Fruit fly (Drosophila melanogaster) whole organism, pupa: Measurements from ENCODE around the gene cpo.
A peak's percentile ranks its signal among the peaks of the same experiment; 100 is the strongest.

Source experiments
- CG10348 ChIP-seq: fragments of 200-800 bp; sonication (Bioruptor generic); IDR thresholded peaks from 2 replicates; pipeline ENCODE4 v1.3.6; 2022; ENCODE audit warnings: missing biosample characterization, missing genetic modification characterization
- CG12605 ChIP-seq: fragments of 200-800 bp; sonication (Bioruptor generic); IDR thresholded peaks from 2 replicates; pipeline ENCODE4 v1.3.6; 2022; ENCODE audit warnings: missing biosample characterization, missing genetic modification characterization
- CG13204 ChIP-seq: fragments of 200-800 bp; sonication (Bioruptor generic); optimal IDR thresholded peaks from 2 replicates; lab custom pipeline; 2018; ENCODE audit warnings: missing biosample characterization, mild to moderate bottlenecking, missing genetic modification characterization, moderate library complexity
- CG14655 ChIP-seq: fragments of 200-800 bp; sonication (Bioruptor generic); optimal IDR thresholded peaks from 3 replicates; lab custom pipeline; 2017; ENCODE audit warnings: mild to moderate bottlenecking, missing biosample characterization, missing genetic modification reagents, missing genetic modification characterization
- CG15710 ChIP-seq: fragments of 200-800 bp; sonication (Bioruptor generic); optimal IDR thresholded peaks from 2 replicates; lab custom pipeline; 2018; ENCODE audit warnings: missing biosample characterization, mild to moderate bottlenecking, missing genetic modification characterization, moderate library complexity
- CG17806 ChIP-seq: fragments of 200-800 bp; sonication (Bioruptor generic); optimal IDR thresholded peaks from 2 replicates; lab custom pipeline; 2018; ENCODE audit warnings: missing biosample characterization, mild to moderate bottlenecking, missing genetic modification characterization, moderate library complexity
- CG32121 ChIP-seq: fragments of 200-800 bp; sonication (Bioruptor generic); IDR thresholded peaks from 2 replicates; pipeline ENCODE4 v1.3.6; 2022; ENCODE audit warnings: missing biosample characterization, missing genetic modification characterization
- CG34367 ChIP-seq: fragments of 200-800 bp; sonication (Bioruptor generic); optimal IDR thresholded peaks from 2 replicates; lab custom pipeline; 2018; ENCODE audit warnings: missing biosample characterization, mild to moderate bottlenecking, missing genetic modification characterization
- CG4496 ChIP-seq: fragments of 200-800 bp; sonication (Bioruptor generic); IDR thresholded peaks from 3 replicates; pipeline ENCODE4 v1.3.6; 2022; ENCODE audit warnings: missing biosample characterization, missing genetic modification characterization
- CG8159 ChIP-seq: fragments of 200-800 bp; sonication (Bioruptor generic); optimal IDR thresholded peaks from 3 replicates; lab custom pipeline; 2018; ENCODE audit warnings: missing biosample characterization, mild to moderate bottlenecking, missing genetic modification characterization, moderate library complexity
- CG8301 ChIP-seq: fragments of 200-800 bp; sonication (Bioruptor generic); optimal IDR thresholded peaks from 2 replicates; lab custom pipeline; 2018; ENCODE audit warnings: missing biosample characterization, mild to moderate bottlenecking, missing genetic modification characterization
- CG9948 ChIP-seq: fragments of 200-800 bp; sonication (Bioruptor generic); optimal IDR thresholded peaks from 2 replicates; lab custom pipeline; 2018; ENCODE audit warnings: missing biosample characterization, mild to moderate bottlenecking, missing genetic modification characterization, moderate library complexity
- D1 ChIP-seq: fragments of 200-800 bp; sonication (Bioruptor generic); optimal IDR thresholded peaks from 2 replicates; lab custom pipeline; 2018; ENCODE audit warnings: missing biosample characterization, mild to moderate bottlenecking, missing genetic modification characterization, moderate library complexity
- EcR ChIP-seq: fragments of 200-800 bp; sonication (Bioruptor generic); optimal IDR thresholded peaks from 3 replicates; lab custom pipeline; 2019; ENCODE audit warnings: missing biosample characterization, missing genetic modification characterization, mild to moderate bottlenecking, moderate library complexity, missing genetic modification reagents
- Ets98B ChIP-seq: fragments of 200-800 bp; sonication (Bioruptor generic); IDR thresholded peaks from 2 replicates; pipeline ENCODE4 v1.3.6; 2022; ENCODE audit warnings: missing biosample characterization, missing genetic modification characterization
- Pif1A ChIP-seq: fragments of 200-800 bp; sonication (Bioruptor generic); optimal IDR thresholded peaks from 3 replicates; lab custom pipeline; 2016; ENCODE audit warnings: missing biosample characterization, missing genetic modification characterization
- Pif1B ChIP-seq: fragments of 200-800 bp; sonication (Bioruptor generic); optimal IDR thresholded peaks from 3 replicates; lab custom pipeline; 2016; ENCODE audit warnings: missing biosample characterization, missing genetic modification characterization
- Snoo ChIP-seq: fragments of 200-800 bp; sonication (Bioruptor generic); optimal IDR thresholded peaks from 3 replicates; lab custom pipeline; 2017; ENCODE audit warnings: missing biosample characterization, mild to moderate bottlenecking, missing genetic modification characterization, inconsistent platforms
- fd96Ca ChIP-seq: fragments of 200-800 bp; sonication (Bioruptor generic); IDR thresholded peaks from 3 replicates; pipeline ENCODE4 v1.3.6; 2022; ENCODE audit warnings: missing biosample characterization, missing genetic modification characterization
- gl ChIP-seq: fragments of 200-800 bp; sonication (Bioruptor generic); optimal IDR thresholded peaks from 2 replicates; lab custom pipeline; 2018; ENCODE audit warnings: missing biosample characterization, mild to moderate bottlenecking, missing genetic modification characterization
- rn ChIP-seq: fragments of 200-800 bp; sonication (Bioruptor generic); IDR thresholded peaks from 2 replicates; pipeline ENCODE4 v1.3.6; 2022; ENCODE audit warnings: missing biosample characterization, missing genetic modification characterization

cpo gene

dm6 chr3R:18004698-18005097, 85.1 kb downstream of the cpo start:
- TF ChIP-seq CG32121 (GFP tag; lab: Robert Waterston, UW) (peak; percentile 75), CG10348 (GFP tag; lab: Robert Waterston, UW) (no peak), Ets98B (GFP tag; lab: Robert Waterston, UW) (peak; percentile 33; the same call in 1 of the 2 replicates)

- TF ChIP-seq CG14655 (GFP tag; lab: Kevin White, UChicago) (no peak), Pif1A (no peak), fd96Ca (GFP tag; lab: Robert Waterston, UW) (no peak), Pif1B (GFP tag; lab: Kevin White, UChicago) (no peak), CG8159 (no peak), Ets98B (GFP tag; lab: Robert Waterston, UW) (no peak), CG8301 (tag; lab: Kevin White, UChicago) (no peak), CG13204 (no peak), CG17806 (tag; lab: Kevin White, UChicago) (no peak), CG10348 (GFP tag; lab: Robert Waterston, UW) (no peak), D1 (tag; lab: Kevin White, UChicago) (no peak), Snoo (tag; lab: Kevin White, UChicago) (no peak), CG9948 (tag; lab: Kevin White, UChicago) (no peak), rn (GFP tag; lab: Robert Waterston, UW) (no peak), EcR (GFP tag; lab: Kevin White, UChicago) (no peak), gl (tag; lab: Kevin White, UChicago) (no peak), CG15710 (tag; lab: Kevin White, UChicago) (no peak), CG12605 (no peak), CG32121 (GFP tag; lab: Robert Waterston, UW) (no peak), CG4496 (GFP tag; lab: Robert Waterston, UW) (no peak)
Observed at dm6 chr3R:18006483-18006882, 86.9 kb downstream of the cpo start.

dm6 chr3R:18013149-18013548, 93.5 kb downstream of the cpo start:
- no peak for TF ChIP-seq Snoo (tag; lab: Kevin White, UChicago)
- TF ChIP-seq CG4496 (GFP tag; lab: Robert Waterston, UW) = peak; percentile 44; the same call in 1 of the 3 replicates
- TF ChIP-seq rn (GFP tag; lab: Robert Waterston, UW) = no peak
- no peak for TF ChIP-seq CG15710 (tag; lab: Kevin White, UChicago)
- no peak for TF ChIP-seq EcR (GFP tag; lab: Kevin White, UChicago)
- no peak for TF ChIP-seq Pif1A
- TF ChIP-seq gl (tag; lab: Kevin White, UChicago) = no peak
- no peak for TF ChIP-seq D1 (tag; lab: Kevin White, UChicago)
- TF ChIP-seq fd96Ca (GFP tag; lab: Robert Waterston, UW) = no peak

dm6 chr3R:18015705-18016397, 96.2 kb downstream of the cpo start:
- no peak for TF ChIP-seq CG8301 (tag; lab: Kevin White, UChicago)
- no peak for TF ChIP-seq gl (tag; lab: Kevin White, UChicago)
- TF ChIP-seq CG14655 (GFP tag; lab: Kevin White, UChicago) = no peak
- no peak for TF ChIP-seq EcR (GFP tag; lab: Kevin White, UChicago)
- TF ChIP-seq CG4496 (GFP tag; lab: Robert Waterston, UW) = no peak
- no peak for TF ChIP-seq CG8159
- TF ChIP-seq Pif1A = no peak
- no peak for TF ChIP-seq rn (GFP tag; lab: Robert Waterston, UW)
- no peak for TF ChIP-seq CG17806 (tag; lab: Kevin White, UChicago)
- no peak for TF ChIP-seq D1 (tag; lab: Kevin White, UChicago)
- no peak for TF ChIP-seq CG34367 (tag; lab: Kevin White, UChicago)
- no peak for TF ChIP-seq CG10348 (GFP tag; lab: Robert Waterston, UW)

dm6 chr3R:18018828-18019461, 99.3 kb downstream of the cpo start, which contains the start of gene DNaseII:
TSS of gene DNaseII (plus strand) at chr3R:18019375.
- TF ChIP-seq CG17806 (tag; lab: Kevin White, UChicago) = peak; percentile 76
- peak; percentile 76 for TF ChIP-seq CG15710 (tag; lab: Kevin White, UChicago)
- TF ChIP-seq CG4496 (GFP tag; lab: Robert Waterston, UW) = peak; percentile 89
- peak; percentile 49 for TF ChIP-seq gl (tag; lab: Kevin White, UChicago)
- TF ChIP-seq CG14655 (GFP tag; lab: Kevin White, UChicago) = peak; percentile 77
- peak; percentile 83 for TF ChIP-seq Ets98B (GFP tag; lab: Robert Waterston, UW)
- TF ChIP-seq EcR (GFP tag; lab: Kevin White, UChicago) = peak; percentile 73
- peak; percentile 75 for TF ChIP-seq CG8159
- TF ChIP-seq CG13204 = no peak
- peak; percentile 48 for TF ChIP-seq CG9948 (tag; lab: Kevin White, UChicago)
- no peak for TF ChIP-seq CG10348 (GFP tag; lab: Robert Waterston, UW)
- no peak for TF ChIP-seq fd96Ca (GFP tag; lab: Robert Waterston, UW)
- peak; percentile 82 for TF ChIP-seq CG32121 (GFP tag; lab: Robert Waterston, UW)
- no peak for TF ChIP-seq Snoo (tag; lab: Kevin White, UChicago)
- TF ChIP-seq rn (GFP tag; lab: Robert Waterston, UW) = no peak
- TF ChIP-seq Pif1B (GFP tag; lab: Kevin White, UChicago) = peak; percentile 59
- TF ChIP-seq CG34367 (tag; lab: Kevin White, UChicago) = peak; percentile 62
- peak; percentile 66 for TF ChIP-seq CG8301 (tag; lab: Kevin White, UChicago)
- TF ChIP-seq D1 (tag; lab: Kevin White, UChicago) = no peak
- TF ChIP-seq Pif1A = peak; percentile 77
- peak; percentile 78 for TF ChIP-seq CG12605
